Fruit fly (Drosophila melanogaster) whole organism, embryonic: ENCODE results near the gene Rab8.
A peak's percentile ranks its signal among the peaks of the same experiment; 100 is the strongest.

Source experiments
- Bgb ChIP-seq: fragments of 200-800 bp; sonication (Bioruptor generic); IDR thresholded peaks from 2 replicates; pipeline ENCODE4 v1.3.6; 2022; ENCODE audit warnings: missing biosample characterization, missing genetic modification characterization; ENCODE audit not compliant: partially characterized antibody
- Blimp-1 ChIP-seq: fragments of 200-800 bp; sonication (Bioruptor generic); optimal IDR thresholded peaks from 3 replicates; lab custom pipeline; 2018; ENCODE audit warnings: missing biosample characterization, missing genetic modification characterization, mild to moderate bottlenecking, moderate library complexity, missing genetic modification reagents
- CG10209 ChIP-seq: fragments of 200-800 bp; sonication (Bioruptor generic); optimal IDR thresholded peaks from 3 replicates; lab custom pipeline; 2017; ENCODE audit warnings: missing biosample characterization, mild to moderate bottlenecking, missing genetic modification characterization, missing genetic modification reagents
- CG10366 ChIP-seq: fragments of 200-800 bp; sonication (Bioruptor generic); IDR thresholded peaks from 2 replicates; pipeline ENCODE4 v1.3.6; 2022; ENCODE audit warnings: missing biosample characterization, missing genetic modification characterization
- CG11085 ChIP-seq: fragments of 200-800 bp; sonication (Bioruptor generic); IDR thresholded peaks from 2 replicates; pipeline ENCODE4 v1.3.6; 2022; ENCODE audit warnings: missing biosample characterization, missing genetic modification characterization
- CG11247 ChIP-seq: fragments of 200-800 bp; sonication (Bioruptor generic); IDR thresholded peaks from 2 replicates; pipeline ENCODE4 v1.3.6; 2022; ENCODE audit warnings: missing biosample characterization, missing genetic modification characterization
- CG14050 ChIP-seq: fragments of 200-800 bp; sonication (Bioruptor generic); IDR thresholded peaks from 3 replicates; pipeline ENCODE4 v1.3.6; 2022; ENCODE audit warnings: missing biosample characterization, missing genetic modification characterization
- CG15073 ChIP-seq: fragments of 200-800 bp; sonication (Bioruptor generic); optimal IDR thresholded peaks from 2 replicates; lab custom pipeline; 2016; ENCODE audit warnings: missing biosample characterization, missing genetic modification characterization
- CG1647 ChIP-seq: fragments of 200-800 bp; sonication (Bioruptor generic); optimal IDR thresholded peaks from 3 replicates; lab custom pipeline; 2016; ENCODE audit warnings: missing biosample characterization, missing genetic modification characterization
- CG17612 ChIP-seq: fragments of 200-800 bp; sonication (Bioruptor generic); IDR thresholded peaks from 2 replicates; pipeline ENCODE4 v1.3.6; 2022; ENCODE audit warnings: missing biosample characterization, missing genetic modification characterization
- CG2116 ChIP-seq: fragments of 200-800 bp; sonication (Bioruptor generic); optimal IDR thresholded peaks from 3 replicates; lab custom pipeline; 2018; ENCODE audit warnings: missing biosample characterization, mild to moderate bottlenecking, missing genetic modification characterization
- CG42726 ChIP-seq: fragments of 200-800 bp; sonication (Bioruptor generic); IDR thresholded peaks from 2 replicates; pipeline ENCODE4 v1.3.6; 2022; ENCODE audit warnings: missing biosample characterization, missing genetic modification characterization; ENCODE audit not compliant: partially characterized antibody
- CG6683 ChIP-seq: fragments of 200-800 bp; sonication (Bioruptor generic); optimal IDR thresholded peaks from 2 replicates; lab custom pipeline; 2017; ENCODE audit warnings: missing biosample characterization, mild to moderate bottlenecking, missing genetic modification characterization, missing genetic modification reagents
- CG7745 ChIP-seq: fragments of 200-800 bp; sonication (Bioruptor generic); optimal IDR thresholded peaks from 2 replicates; lab custom pipeline; 2018; ENCODE audit warnings: missing biosample characterization, mild to moderate bottlenecking, missing genetic modification characterization, moderate library complexity
- CG7987 ChIP-seq: fragments of 200-800 bp; sonication (Bioruptor generic); optimal IDR thresholded peaks from 2 replicates; lab custom pipeline; 2018; ENCODE audit warnings: missing biosample characterization, mild to moderate bottlenecking, missing genetic modification characterization, moderate library complexity
- CG8089 ChIP-seq: fragments of 200-800 bp; sonication (Bioruptor generic); optimal IDR thresholded peaks from 3 replicates; lab custom pipeline; 2016; ENCODE audit warnings: missing biosample characterization, missing genetic modification characterization
- CG9215 ChIP-seq: fragments of 200-800 bp; sonication (Bioruptor generic); IDR thresholded peaks from 2 replicates; pipeline ENCODE4 v1.3.6; 2022; ENCODE audit warnings: missing biosample characterization, missing genetic modification characterization
- CTCF ChIP-seq: fragments of 200-800 bp; sonication (Bioruptor generic); optimal IDR thresholded peaks from 2 replicates; lab custom pipeline; 2017; ENCODE audit warnings: missing biosample characterization, mild to moderate bottlenecking, missing genetic modification characterization, moderate library complexity
- CrebB ChIP-seq: fragments of 200-800 bp; sonication (Bioruptor generic); optimal IDR thresholded peaks from 3 replicates; lab custom pipeline; 2018; ENCODE audit warnings: missing biosample characterization, mild to moderate bottlenecking, missing genetic modification characterization
- Dad ChIP-seq: fragments of 200-800 bp; sonication (Bioruptor generic); optimal IDR thresholded peaks from 3 replicates; lab custom pipeline; 2016; ENCODE audit warnings: missing biosample characterization, missing genetic modification characterization
- E2f2 ChIP-seq: fragments of 200-800 bp; sonication (Bioruptor generic); IDR thresholded peaks from 2 replicates; pipeline ENCODE4 v1.3.6; 2022; ENCODE audit warnings: missing biosample characterization, missing genetic modification characterization
- Eip74EF ChIP-seq, 2 experiments: fragments of 200-800 bp in 1 of 2; fragments of >200 bp in 1 of 2; sonication (Bioruptor generic) in 1 of 2; optimal IDR thresholded peaks; 2 replicates each; lab custom pipeline; 2017 to 2019; ENCODE audit warnings: missing biosample characterization in 2 of 2, missing genetic modification characterization in 2 of 2, mild to moderate bottlenecking in 1 of 2, moderate library complexity in 1 of 2
- Lim3 ChIP-seq: fragments of 200-800 bp; sonication (Bioruptor generic); IDR thresholded peaks from 2 replicates; pipeline ENCODE4 v1.3.6; 2022; ENCODE audit warnings: missing biosample characterization, missing genetic modification characterization
- PHDP ChIP-seq: fragments of 200-800 bp; sonication (Bioruptor generic); optimal IDR thresholded peaks from 3 replicates; lab custom pipeline; 2018; ENCODE audit warnings: missing biosample characterization, mild to moderate bottlenecking, missing genetic modification characterization, moderate library complexity
- Pdp1 ChIP-seq, 2 experiments: fragments of 200-800 bp; sonication (Bioruptor generic); optimal IDR thresholded peaks; 3 replicates each; lab custom pipeline; 2016; ENCODE audit warnings: missing biosample characterization in 2 of 2, missing genetic modification characterization in 2 of 2, mild to moderate bottlenecking in 1 of 2, moderate library complexity in 1 of 2
- Side ChIP-seq: fragments of 200-800 bp; sonication (Bioruptor generic); optimal IDR thresholded peaks from 2 replicates; lab custom pipeline; 2016; ENCODE audit warnings: missing biosample characterization, missing genetic modification characterization
- Spps ChIP-seq: fragments of 200-800 bp; sonication (Bioruptor generic); optimal IDR thresholded peaks from 2 replicates; lab custom pipeline; 2018; ENCODE audit warnings: missing biosample characterization, mild to moderate bottlenecking, missing genetic modification characterization
- Tbp ChIP-seq: fragments of >200 bp; optimal IDR thresholded peaks from 2 replicates; lab custom pipeline; 2018; ENCODE audit warnings: missing biosample characterization, missing genetic modification characterization
- cwo ChIP-seq: fragments of 200-800 bp; sonication (Bioruptor generic); optimal IDR thresholded peaks from 3 replicates; lab custom pipeline; 2017; ENCODE audit warnings: missing biosample characterization, missing genetic modification characterization, mild to moderate bottlenecking, moderate library complexity, missing genetic modification reagents
- dati ChIP-seq: fragments of 200-800 bp; sonication (Bioruptor generic); IDR thresholded peaks from 2 replicates; pipeline ENCODE4 v1.3.6; 2022; ENCODE audit warnings: missing biosample characterization, missing genetic modification characterization
- disco-r ChIP-seq: fragments of 200-800 bp; sonication (Bioruptor generic); optimal IDR thresholded peaks from 2 replicates; lab custom pipeline; 2016; ENCODE audit warnings: missing biosample characterization, missing genetic modification characterization
- fru ChIP-seq: fragments of >200 bp; optimal IDR thresholded peaks from 2 replicates; lab custom pipeline; 2017
- grn ChIP-seq: fragments of 200-800 bp; sonication (Bioruptor generic); optimal IDR thresholded peaks from 3 replicates; lab custom pipeline; 2017; ENCODE audit warnings: missing biosample characterization, missing genetic modification characterization
- gt ChIP-seq: fragments of 200-800 bp; sonication (Bioruptor generic); IDR thresholded peaks from 2 replicates; pipeline ENCODE4 v1.3.6; 2022; ENCODE audit warnings: missing biosample characterization, missing genetic modification characterization
- hb ChIP-seq: fragments of 200-800 bp; sonication (Bioruptor generic); IDR thresholded peaks from 3 replicates; pipeline ENCODE4 v1.3.6; 2022; ENCODE audit warnings: missing biosample characterization, missing genetic modification characterization; ENCODE audit not compliant: partially characterized antibody
- her ChIP-seq: fragments of 200-800 bp; sonication (Bioruptor generic); optimal IDR thresholded peaks from 2 replicates; lab custom pipeline; 2016; ENCODE audit warnings: missing biosample characterization, missing genetic modification characterization
- inv ChIP-seq: fragments of 200-800 bp; sonication (Bioruptor generic); IDR thresholded peaks from 2 replicates; pipeline ENCODE4 v1.3.6; 2022; ENCODE audit warnings: missing biosample characterization, missing genetic modification characterization; ENCODE audit not compliant: partially characterized antibody
- jing ChIP-seq: fragments of 200-800 bp; sonication (Bioruptor generic); optimal IDR thresholded peaks from 2 replicates; lab custom pipeline; 2018; ENCODE audit warnings: missing biosample characterization, mild to moderate bottlenecking, missing genetic modification characterization
- kay ChIP-seq: fragments of 200-800 bp; sonication (Bioruptor generic); optimal IDR thresholded peaks from 2 replicates; lab custom pipeline; 2016; ENCODE audit warnings: missing biosample characterization, missing genetic modification characterization
- knrl ChIP-seq: fragments of 200-800 bp; sonication (Bioruptor generic); IDR thresholded peaks from 3 replicates; pipeline ENCODE4 v1.3.6; 2022; ENCODE audit warnings: missing biosample characterization, missing genetic modification characterization; ENCODE audit not compliant: partially characterized antibody
- nmo ChIP-seq: fragments of 200-800 bp; sonication (Bioruptor generic); optimal IDR thresholded peaks from 2 replicates; lab custom pipeline; 2018; ENCODE audit warnings: missing biosample characterization, mild to moderate bottlenecking, missing genetic modification characterization, moderate library complexity
- odd ChIP-seq: fragments of 200-800 bp; sonication (Bioruptor generic); optimal IDR thresholded peaks from 2 replicates; lab custom pipeline; 2017; ENCODE audit warnings: missing biosample characterization, mild to moderate bottlenecking, missing genetic modification characterization
- p53 ChIP-seq: fragments of 200-800 bp; sonication (Bioruptor generic); optimal IDR thresholded peaks from 2 replicates; lab custom pipeline; 2016; ENCODE audit warnings: missing biosample characterization, missing genetic modification characterization
- pita ChIP-seq: fragments of 200-800 bp; sonication (Bioruptor generic); optimal IDR thresholded peaks from 2 replicates; lab custom pipeline; 2017; ENCODE audit warnings: missing biosample characterization, mild to moderate bottlenecking, missing genetic modification characterization
- shn ChIP-seq: fragments of 200-800 bp; sonication (Bioruptor generic); optimal IDR thresholded peaks from 3 replicates; lab custom pipeline; 2016; ENCODE audit warnings: missing biosample characterization, missing genetic modification characterization
- sna ChIP-seq: fragments of 200-800 bp; sonication (Bioruptor generic); IDR thresholded peaks from 2 replicates; pipeline ENCODE4 v1.3.6; 2022; ENCODE audit warnings: missing biosample characterization, missing genetic modification characterization; ENCODE audit not compliant: partially characterized antibody
- sr ChIP-seq: fragments of 200-800 bp; sonication (Bioruptor generic); IDR thresholded peaks from 3 replicates; pipeline ENCODE4 v1.3.6; 2022; ENCODE audit warnings: missing biosample characterization, missing genetic modification characterization
- trem ChIP-seq: fragments of 200-800 bp; optimal IDR thresholded peaks from 3 replicates; lab custom pipeline; 2019; ENCODE audit warnings: missing biosample characterization, mild to moderate bottlenecking, missing genetic modification characterization, moderate library complexity
- usp ChIP-seq: fragments of >200 bp; optimal IDR thresholded peaks from 2 replicates; lab custom pipeline; 2017; ENCODE audit warnings: missing biosample characterization, missing genetic modification characterization

The Rab8 gene

DNA sequence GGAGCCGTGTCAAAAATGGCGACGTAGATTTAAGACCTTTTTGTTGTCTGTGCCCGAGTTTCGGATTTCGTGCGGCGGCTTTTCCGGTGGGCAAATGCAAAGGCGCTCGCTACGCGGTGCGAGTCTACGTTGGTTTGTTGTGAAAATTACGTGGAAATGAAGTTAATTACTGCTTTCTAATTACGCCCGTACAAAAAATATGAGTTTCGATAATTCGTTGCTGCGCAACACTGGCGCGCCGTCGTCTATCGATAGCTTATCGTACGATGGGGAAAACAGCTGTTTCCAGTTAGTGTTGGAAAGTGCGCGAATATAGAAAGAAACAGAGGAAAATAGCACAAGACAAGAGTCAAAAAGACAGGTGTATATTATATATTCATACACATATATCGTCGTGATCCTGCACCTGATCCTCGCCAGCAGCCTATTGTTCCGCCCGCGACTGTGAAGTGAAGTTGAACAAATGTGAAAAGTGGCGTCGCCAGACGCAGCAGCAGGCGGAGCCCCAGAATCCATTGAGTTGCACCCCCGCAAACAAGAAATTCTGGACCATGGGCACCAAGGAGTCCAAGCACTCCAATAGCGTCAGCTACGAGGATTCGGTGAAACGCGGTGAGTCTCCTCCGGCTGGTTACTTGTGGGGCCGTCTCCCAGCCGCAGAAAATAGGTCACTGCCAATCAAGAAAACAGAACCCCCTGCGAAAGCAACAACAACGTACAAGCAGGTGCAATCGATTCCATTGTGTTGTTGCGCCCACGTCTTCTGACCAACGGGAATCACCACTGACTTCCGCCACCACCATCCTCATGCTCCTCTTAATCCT lies at the start of gene Rab8, which contains the start of gene Usp32 (continued):
- TF ChIP-seq CG14050 (peak; percentile 36; the same call in 2 of the 3 replicates), PHDP (tag; lab: Kevin White, UChicago) (peak; percentile 58), CG9215 (no peak), CG2116 (peak; percentile 90), inv (peak; percentile 83), CG42726 (GFP tag; lab: Robert Waterston, UW) (peak; percentile 93), CG8089 (no peak), Spps (tag; lab: Kevin White, UChicago) (no peak), Dad (GFP tag; lab: Kevin White, UChicago) (peak; percentile 72), CG10209 (peak; percentile 63), Blimp-1 (no peak), CG7987 (GFP tag; lab: Kevin White, UChicago) (peak; percentile 67), her (GFP tag; lab: Kevin White, UChicago) (peak; percentile 80), jing (GFP tag; lab: Kevin White, UChicago) (no peak), Eip74EF (GFP tag; optimal IDR thresholded peaks at IDR 0.05; lab: Kevin White, UChicago) (peak in 1 of 2 experiments; percentile 29), sna (GFP tag; lab: Robert Waterston, UW) (peak; percentile 61; the same call in 1 of the 2 replicates), CG1647 (GFP tag; lab: Kevin White, UChicago) (peak; percentile 73), nmo (peak; percentile 61), cwo (GFP tag; lab: Kevin White, UChicago) (no peak), knrl (peak; percentile 84), CTCF (no peak), Tbp (no peak), pita (GFP tag; lab: Kevin White, UChicago) (no peak), kay (GFP tag; lab: Kevin White, UChicago) (peak; percentile 50), E2f2 (peak; percentile 54), Side (GFP tag; lab: Kevin White, UChicago) (peak; percentile 63), usp (GFP tag; lab: Kevin White, UChicago) (no peak), CG11085 (peak; percentile 44; the same call in 1 of the 2 replicates), Bgb (GFP tag; lab: Robert Waterston, UW) (peak; percentile 89), grn (peak; percentile 37), shn (peak; percentile 55), CG7745 (tag; lab: Kevin White, UChicago) (peak; percentile 79), CG6683 (GFP tag; lab: Kevin White, UChicago) (peak; percentile 22), odd (GFP tag; lab: Kevin White, UChicago) (peak; percentile 13), sr (GFP tag; lab: Robert Waterston, UW) (no peak; the same call in 2 of the 3 replicates), CG17612 (GFP tag; lab: Robert Waterston, UW) (no peak), disco-r (GFP tag; lab: Kevin White, UChicago) (peak; percentile 39), fru (lab: Kevin White, UChicago) (no peak), Pdp1 (GFP tag; optimal IDR thresholded peaks at IDR 0.05; lab: Kevin White, UChicago) (peak; percentile 47 to 69), p53 (GFP tag; lab: Kevin White, UChicago) (peak; percentile 64), CG15073 (GFP tag; lab: Kevin White, UChicago) (no peak), Lim3 (GFP tag; lab: Robert Waterston, UW) (no peak), CG11247 (no peak), CrebB (tag; lab: Kevin White, UChicago) (peak; percentile 48), trem (peak; percentile 84), gt (GFP tag; lab: Robert Waterston, UW) (no peak; the same call in 1 of the 2 replicates), hb (peak; percentile 81), CG10366 (GFP tag; lab: Robert Waterston, UW) (peak; percentile 14; the same call in 1 of the 2 replicates), dati (GFP tag; lab: Robert Waterston, UW) (no peak)
